Worm (Caenorhabditis elegans): ENCODE measurements around the gene C06E4.6.
A peak's percentile ranks its signal among the peaks of the same experiment; 100 is the strongest.

Gene C06E4.6

DNA sequence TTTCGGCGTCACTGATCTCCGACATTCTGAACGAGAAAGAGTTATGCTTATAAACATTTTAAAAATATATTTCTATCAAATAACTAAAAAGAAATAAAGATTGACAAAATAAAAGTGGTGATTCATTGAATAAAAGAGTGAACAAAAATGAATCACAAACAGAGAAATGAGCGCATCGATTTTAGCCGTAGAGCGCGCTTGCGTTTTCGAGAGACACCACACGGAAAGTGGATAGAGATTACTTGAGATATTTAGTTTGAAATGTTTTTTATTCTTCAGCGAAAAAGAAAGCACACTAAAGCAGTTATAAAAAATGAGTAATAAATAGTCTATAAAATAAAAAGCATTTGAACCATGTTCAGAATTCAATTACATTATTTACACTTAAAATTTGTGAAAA, 27.9 kb downstream of the C06E4.6 start, which contains the start of gene cap-1 (continued):
- TF ChIP-seq dmd-8 (GFP tag; IDR thresholded peaks at IDR 0.05) (no peak), ceh-20 (GFP tag; IDR thresholded peaks at IDR 0.05) (no peak), dpl-1 (GFP tag; optimal IDR thresholded peaks at IDR 0.05) (peak; percentile 58), zfp-3 (GFP tag; conservative IDR thresholded peaks at IDR 0.05) (no peak), Y48G9A.11 (GFP tag; IDR thresholded peaks at IDR 0.05) (no peak), fkh-10 (GFP tag; optimal IDR thresholded peaks at IDR 0.05) (peak; percentile 17), unc-62 (GFP tag; optimal IDR thresholded peaks at IDR 0.05 in 1 of 2) (no peak), unc-62 (tag; optimal IDR thresholded peaks at IDR 0.05) (no peak), ceh-32 (tag; optimal IDR thresholded peaks at IDR 0.05; ENCODE audit: poor library complexity) (no peak), php-3 (GFP tag; IDR thresholded peaks at IDR 0.05) (no peak), rbr-2 (tag; optimal IDR thresholded peaks at IDR 0.05) (peak; percentile 63), nhr-42 (GFP tag; IDR thresholded peaks at IDR 0.05) (no peak), mxl-2 (GFP tag; conservative IDR thresholded peaks at IDR 0.05) (no peak), nhr-237 (tag; optimal IDR thresholded peaks at IDR 0.05) (no peak), dmd-9 (GFP tag; IDR thresholded peaks at IDR 0.05) (no peak), ztf-11 (tag; optimal IDR thresholded peaks at IDR 0.05) (no peak), zip-2 (tag; optimal IDR thresholded peaks at IDR 0.05) (no peak), ceh-82 (tag; optimal IDR thresholded peaks at IDR 0.05) (no peak), Y105C5A.15 (GFP tag; IDR thresholded peaks at IDR 0.05) (no peak), lin-15B (tag; optimal IDR thresholded peaks at IDR 0.05) (peak; percentile 17), madf-9 (GFP tag; conservative IDR thresholded peaks at IDR 0.05) (no peak), lin-38 (GFP tag; IDR thresholded peaks at IDR 0.05) (peak; percentile 96), T26A8.4 (GFP tag; IDR thresholded peaks at IDR 0.05) (no peak), dve-1 (tag; optimal IDR thresholded peaks at IDR 0.05; ENCODE audit: insufficient read depth) (peak; percentile 86), mdt-29 (GFP tag; IDR thresholded peaks at IDR 0.05) (no peak), nhr-6 (tag; optimal IDR thresholded peaks at IDR 0.05) (peak; percentile 71), pqm-1 (tag; optimal IDR thresholded peaks at IDR 0.05) (peak; percentile 37), snpc-1.2 (GFP tag; IDR thresholded peaks at IDR 0.05) (no peak), arid-1 (GFP tag; conservative IDR thresholded peaks at IDR 0.05) (no peak), vab-7 (GFP tag; IDR thresholded peaks at IDR 0.05) (no peak)

DNA sequence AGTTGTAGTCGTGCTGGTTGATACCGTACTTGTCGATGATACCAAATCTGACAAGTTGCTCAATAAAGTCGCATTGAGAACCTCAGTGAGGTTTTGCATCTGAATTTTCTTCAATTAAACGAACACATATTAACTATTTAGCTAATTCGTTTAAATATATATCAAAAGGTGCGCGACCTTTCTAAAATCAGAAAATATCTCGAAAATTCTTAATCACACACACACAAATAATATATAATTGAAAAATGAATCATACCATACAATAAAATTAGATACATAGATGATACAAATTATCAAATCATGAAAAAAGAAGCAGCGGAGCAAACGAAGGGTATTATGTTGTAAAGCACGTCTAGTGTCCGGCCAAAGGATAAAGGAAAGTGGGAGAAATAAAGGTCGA, 29.9 kb downstream of the C06E4.6 start, which contains the start of gene D2024.5:
D2024.5 (minus strand) TSS at position 101 of the 400 bp plus-strand sequence.
- TF ChIP-seq aly-2 (tag; optimal IDR thresholded peaks at IDR 0.05) = no peak

DNA sequence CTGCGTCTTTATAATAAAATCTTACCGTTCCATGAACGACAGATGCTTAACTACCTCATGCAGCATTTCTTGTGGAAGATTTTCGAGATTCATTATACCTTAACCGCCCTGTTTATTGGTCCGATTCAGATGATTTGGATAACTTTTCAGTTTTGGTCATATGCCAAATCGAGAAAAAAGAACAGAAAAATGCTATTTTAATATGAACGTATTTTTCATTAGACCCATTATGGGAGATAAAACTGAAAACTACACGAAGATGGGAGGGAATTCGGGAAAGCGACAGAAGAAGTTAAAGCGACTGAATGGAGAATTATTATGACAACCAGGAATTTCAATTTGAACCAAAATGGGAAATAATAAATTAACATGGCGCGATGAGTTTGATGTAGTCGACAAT, 31.0 kb downstream of the C06E4.6 start, which contains the start of gene R13A1.10:
R13A1.10 (minus strand) TSS at position 101 of the 400 bp plus-strand sequence.
- TF ChIP-seq hlh-11 (tag; optimal IDR thresholded peaks at IDR 0.05) (no peak), lin-38 (GFP tag; IDR thresholded peaks at IDR 0.05) (peak; percentile 25; the same call in 1 of the 2 replicates), snpc-1.2 (GFP tag; IDR thresholded peaks at IDR 0.05) (0 out of 2 replicates have a peak, but pooled peaks have one; percentile 17)

DNA sequence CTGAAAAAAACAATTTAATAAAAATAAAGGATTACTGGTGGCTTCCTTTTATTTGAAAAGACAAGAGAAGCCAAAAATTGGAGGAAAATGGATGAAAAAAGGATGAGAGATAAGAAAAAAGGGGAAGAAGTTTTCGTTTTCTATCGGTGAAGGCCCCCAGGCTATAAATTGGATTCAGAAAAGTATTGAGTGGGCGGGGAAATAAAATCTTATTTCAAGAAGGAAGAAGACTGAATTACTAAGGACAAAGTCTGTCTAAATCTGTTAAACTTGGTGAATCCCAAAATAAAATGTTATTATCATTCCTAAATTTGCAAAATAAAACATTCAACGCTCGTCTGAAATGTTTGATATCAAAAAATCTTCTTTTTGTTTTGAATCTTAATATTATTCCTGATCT, 36.0 kb downstream of the C06E4.6 start:
- TF ChIP-seq snpc-4 (tag; optimal IDR thresholded peaks at IDR 0.05) = no peak
- no peak for TF ChIP-seq ama-1 (optimal IDR thresholded peaks at IDR 0.05)
- TF ChIP-seq aha-1 (tag) = peak; percentile 56
- no peak for TF ChIP-seq nhr-102 (tag; optimal IDR thresholded peaks at IDR 0.05)
- no peak for TF ChIP-seq lin-1 (GFP tag; IDR thresholded peaks at IDR 0.05)
- no peak for TF ChIP-seq nhr-41 (GFP tag; IDR thresholded peaks at IDR 0.05)
- TF ChIP-seq F49E8.2 (tag; optimal IDR thresholded peaks at IDR 0.05; ENCODE audit: borderline replicate concordance) = no peak

All from whole organism, L4 larva.